Worm (Caenorhabditis elegans) whole organism, young adult: ENCODE data around the gene R10E8.1.

ENCODE experiments used
- B0035.1 ChIP-seq: sonication (generic microtip); optimal IDR thresholded peaks from 2 replicates; lab custom pipeline; 2016; ENCODE audit warnings: missing genetic modification characterization, mild to moderate bottlenecking, missing compliant biosample characterization, missing genotype, missing genetic modification reagents
- B0261.1 ChIP-seq: sonication (generic microtip); optimal IDR thresholded peaks from 2 replicates; lab custom pipeline; 2016; ENCODE audit warnings: mild to moderate bottlenecking, missing genetic modification characterization, moderate library complexity, missing compliant biosample characterization
- F10E7.11 ChIP-seq: sonication (generic microtip); optimal IDR thresholded peaks from 2 replicates; lab custom pipeline; 2017; ENCODE audit warnings: mild to moderate bottlenecking, missing genetic modification characterization, moderate library complexity, missing compliant biosample characterization
- F52B5.7 ChIP-seq: sonication (generic microtip); optimal IDR thresholded peaks from 2 replicates; lab custom pipeline; 2016; ENCODE audit warnings: mild to moderate bottlenecking, missing genetic modification characterization, missing compliant biosample characterization
- K12H6.12 ChIP-seq: fragments of 200-800 bp; sonication (Bioruptor generic); optimal IDR thresholded peaks from 2 replicates; lab custom pipeline; 2018; ENCODE audit warnings: mild to moderate bottlenecking, missing genetic modification characterization, missing compliant biosample characterization
- Y53F4B.3 ChIP-seq: fragments of 200-800 bp; sonication (Bioruptor generic); IDR thresholded peaks from 2 replicates; pipeline ENCODE4 v1.3.6; 2022; ENCODE audit warnings: missing genetic modification reagents, missing genetic modification characterization, missing compliant biosample characterization
- Y79H2A.3 ChIP-seq: fragments of 200-800 bp; sonication (Bioruptor generic); conservative IDR thresholded peaks from 2 replicates; pipeline ENCODE4 v1.3.6; 2022; ENCODE audit warnings: missing genetic modification reagents, missing genetic modification characterization, missing compliant biosample characterization
- ZK185.1 ChIP-seq: sonication (generic microtip); optimal IDR thresholded peaks from 2 replicates; lab custom pipeline; 2016; ENCODE audit warnings: mild to moderate bottlenecking, missing genetic modification characterization, missing compliant biosample characterization; ENCODE audit not compliant: poor library complexity, severe bottlenecking
- ama-1 ChIP-seq, 3 experiments: fragments of 150-350 bp in 1 of 3; sonication (generic microtip) in 2 of 3; optimal IDR thresholded peaks; 2 replicates each; lab custom pipeline; 2014 to 2018; ENCODE audit warnings: missing biosample characterization in 2 of 3, missing genetic modification characterization in 2 of 3, missing genetic modification reagents in 2 of 3
- aptf-2 ChIP-seq: fragments of 200-800 bp; sonication (Bioruptor generic); conservative IDR thresholded peaks from 2 replicates; pipeline ENCODE4 v1.3.6; 2022; ENCODE audit warnings: missing genetic modification reagents, missing genetic modification characterization, missing compliant biosample characterization
- attf-5 ChIP-seq: fragments of 200-800 bp; sonication (Bioruptor generic); optimal IDR thresholded peaks from 2 replicates; lab custom pipeline; 2018; ENCODE audit warnings: mild to moderate bottlenecking, missing genetic modification characterization, missing compliant biosample characterization
- bed-2 ChIP-seq: fragments of 200-800 bp; sonication (Bioruptor generic); IDR thresholded peaks from 2 replicates; pipeline ENCODE4 v1.3.6; 2022; ENCODE audit warnings: missing genetic modification reagents, missing genetic modification characterization, missing compliant biosample characterization
- ccch-3 ChIP-seq: fragments of 200-800 bp; sonication (Bioruptor generic); optimal IDR thresholded peaks from 2 replicates; lab custom pipeline; 2018; ENCODE audit warnings: mild to moderate bottlenecking, missing genetic modification characterization, missing compliant biosample characterization
- ceh-27 ChIP-seq: fragments of 200-800 bp; sonication (Bioruptor generic); optimal IDR thresholded peaks from 2 replicates; lab custom pipeline; 2018; ENCODE audit warnings: mild to moderate bottlenecking, missing genetic modification characterization, moderate library complexity, missing compliant biosample characterization
- ceh-91 ChIP-seq: fragments of 200-800 bp; sonication (Bioruptor generic); IDR thresholded peaks from 2 replicates; pipeline ENCODE4 v1.3.6; 2022; ENCODE audit warnings: missing genetic modification reagents, missing genetic modification characterization, missing compliant biosample characterization
- efl-1 ChIP-seq: fragments of 150-350 bp; optimal IDR thresholded peaks from 2 replicates; lab custom pipeline; 2014; ENCODE audit warnings: missing biosample characterization, missing genetic modification reagents, missing genetic modification characterization
- egl-44 ChIP-seq: fragments of 200-800 bp; sonication (Bioruptor generic); IDR thresholded peaks from 2 replicates; pipeline ENCODE4 v1.3.6; 2022; ENCODE audit warnings: missing genetic modification reagents, missing genetic modification characterization, missing compliant biosample characterization
- gei-17 ChIP-seq: fragments of 200-800 bp; sonication (Bioruptor generic); optimal IDR thresholded peaks from 2 replicates; lab custom pipeline; 2018; ENCODE audit warnings: mild to moderate bottlenecking, missing genetic modification characterization, missing compliant biosample characterization
- hlh-12 ChIP-seq: sonication (generic microtip); optimal IDR thresholded peaks from 2 replicates; lab custom pipeline; 2016; ENCODE audit warnings: missing genetic modification characterization, missing compliant biosample characterization
- hmg-20 ChIP-seq: fragments of 200-800 bp; sonication (Bioruptor generic); IDR thresholded peaks from 2 replicates; pipeline ENCODE4 v1.3.6; 2022; ENCODE audit warnings: missing genetic modification reagents, missing genetic modification characterization, missing compliant biosample characterization
- lin-35 ChIP-seq, 3 experiments: fragments of 150-350 bp in 2 of 3; sonication (generic microtip) in 1 of 3; optimal IDR thresholded peaks; 2 replicates each; lab custom pipeline; 2014 to 2018; ENCODE audit warnings: missing biosample characterization in 3 of 3, missing genetic modification characterization in 3 of 3, missing genetic modification reagents in 3 of 3
- lin-54 ChIP-seq: fragments of 200-800 bp; sonication (Bioruptor generic); optimal IDR thresholded peaks from 2 replicates; lab custom pipeline; 2018; ENCODE audit warnings: mild to moderate bottlenecking, missing genetic modification characterization, missing compliant biosample characterization
- lsl-1 ChIP-seq: fragments of 200-800 bp; sonication (Bioruptor generic); optimal IDR thresholded peaks from 2 replicates; lab custom pipeline; 2018; ENCODE audit warnings: mild to moderate bottlenecking, missing genetic modification characterization, moderate library complexity, missing compliant biosample characterization
- mcd-1 ChIP-seq: fragments of 200-800 bp; sonication (Bioruptor generic); IDR thresholded peaks from 2 replicates; pipeline ENCODE4 v1.3.6; 2022; ENCODE audit warnings: missing genetic modification reagents, missing genetic modification characterization, missing compliant biosample characterization
- nfya-1 ChIP-seq: sonication (generic microtip); optimal IDR thresholded peaks from 2 replicates; lab custom pipeline; 2017; ENCODE audit warnings: antibody characterized with exemption, missing compliant biosample characterization, missing genetic modification characterization, borderline replicate concordance; ENCODE audit not compliant: insufficient read depth
- nhr-27 ChIP-seq: fragments of 200-800 bp; sonication (Bioruptor generic); optimal IDR thresholded peaks from 2 replicates; lab custom pipeline; 2018; ENCODE audit warnings: mild to moderate bottlenecking, missing genetic modification characterization, moderate library complexity, missing compliant biosample characterization
- nhr-80 ChIP-seq: sonication (generic microtip); optimal IDR thresholded peaks from 2 replicates; lab custom pipeline; 2016; ENCODE audit warnings: missing genetic modification characterization, missing compliant biosample characterization
- pbrm-1 ChIP-seq: fragments of 200-800 bp; sonication (Bioruptor generic); IDR thresholded peaks from 2 replicates; pipeline ENCODE4 v1.3.6; 2022; ENCODE audit warnings: missing genetic modification reagents, missing genetic modification characterization, missing compliant biosample characterization
- repo-1 ChIP-seq: sonication (generic microtip); optimal IDR thresholded peaks from 2 replicates; lab custom pipeline; 2017; ENCODE audit warnings: mild to moderate bottlenecking, missing genetic modification characterization, missing compliant biosample characterization
- rpc-1 ChIP-seq, 2 experiments: fragments of 150-350 bp in 1 of 2; sonication (generic microtip) in 1 of 2; optimal IDR thresholded peaks; 2 replicates each; lab custom pipeline; 2014 to 2018; ENCODE audit warnings: missing biosample characterization in 1 of 2, missing genetic modification characterization in 1 of 2, missing genetic modification reagents in 1 of 2, missing genotype in 1 of 2
- sea-2 ChIP-seq: fragments of 200-800 bp; sonication (Bioruptor generic); IDR thresholded peaks from 2 replicates; pipeline ENCODE4 v1.3.6; 2022; ENCODE audit warnings: missing genetic modification characterization, missing compliant biosample characterization
- snpc-1.1 ChIP-seq: sonication (generic microtip); optimal IDR thresholded peaks from 2 replicates; lab custom pipeline; 2017; ENCODE audit warnings: missing genetic modification characterization, mild to moderate bottlenecking, missing compliant biosample characterization, antibody characterized with exemption, moderate library complexity, missing genotype, missing genetic modification reagents; ENCODE audit not compliant: insufficient read depth
- snpc-4 ChIP-seq, 5 experiments: fragments of 150-350 bp in 1 of 5; sonication (generic microtip) in 4 of 5; optimal IDR thresholded peaks; 2 replicates each; lab custom pipeline; 2014 to 2018; ENCODE audit warnings: missing genetic modification characterization in 5 of 5, missing biosample characterization in 3 of 5, antibody characterized with exemption in 2 of 5, mild to moderate bottlenecking in 2 of 5, missing compliant biosample characterization in 2 of 5, missing genotype in 2 of 5, moderate library complexity in 2 of 5, missing genetic modification reagents in 1 of 5
- unc-130 ChIP-seq: sonication (generic microtip); optimal IDR thresholded peaks from 2 replicates; lab custom pipeline; 2016; ENCODE audit warnings: missing genetic modification reagents, missing genetic modification characterization, missing compliant biosample characterization
- unc-62 ChIP-seq: fragments of 150-350 bp; optimal IDR thresholded peaks from 2 replicates; lab custom pipeline; 2014; ENCODE audit warnings: missing biosample characterization, missing genetic modification reagents, missing genetic modification characterization
- ztf-6 ChIP-seq: fragments of 200-800 bp; sonication (Bioruptor generic); IDR thresholded peaks from 2 replicates; pipeline ENCODE4 v1.3.6; 2022; ENCODE audit warnings: missing genetic modification reagents, missing genetic modification characterization, missing compliant biosample characterization

Gene R10E8.1

ce11 chrV:18253494-18253893, 1.3 kb upstream of the R10E8.1 start, which contains the start of gene R10E8.2:
Gene R10E8.2 (plus strand): TSS chrV:18253794.
- no peak for TF ChIP-seq lsl-1 (GFP tag; lab: Kevin White, UChicago)
- TF ChIP-seq K12H6.12 (tag; lab: Kevin White, UChicago), result no peak
- no peak for TF ChIP-seq lin-35 (GFP tag; optimal IDR thresholded peaks at IDR 0.05; lab: Kevin White, UChicago)
- no peak for TF ChIP-seq unc-130 (GFP tag; lab: Kevin White, UChicago)
- TF ChIP-seq mcd-1 (GFP tag; lab: Robert Waterston, UW), result no peak
- TF ChIP-seq Y53F4B.3, result no peak
- TF ChIP-seq hlh-12 (tag; lab: Kevin White, UChicago), result no peak
- no peak for TF ChIP-seq B0035.1 (tag; lab: Kevin White, UChicago)
- TF ChIP-seq F52B5.7 (tag; lab: Kevin White, UChicago), result no peak
- TF ChIP-seq snpc-1.1 (tag; lab: Kevin White, UChicago), result no peak
- no peak for TF ChIP-seq sea-2 (GFP tag; lab: Robert Waterston, UW)
- TF ChIP-seq ama-1 (optimal IDR thresholded peaks at IDR 0.05; lab: Kevin White, UChicago), result no peak
- no peak for TF ChIP-seq ama-1 (GFP tag; optimal IDR thresholded peaks at IDR 0.05; lab: Kevin White, UChicago)

- peak; percentile 31 for TF ChIP-seq nhr-80 (tag; lab: Kevin White, UChicago)
- TF ChIP-seq egl-44 (GFP tag; lab: Robert Waterston, UW), result no peak
- TF ChIP-seq attf-5 (GFP tag; lab: Kevin White, UChicago), result no peak
Observed at ce11 chrV:18246077-18246476, 6.1 kb downstream of the R10E8.1 start.

- TF ChIP-seq nhr-80 (tag; lab: Kevin White, UChicago) (peak; percentile 57), gei-17 (GFP tag; lab: Kevin White, UChicago) (no peak), ceh-27 (GFP tag; lab: Kevin White, UChicago) (no peak)
Observed at ce11 chrV:18244408-18244807, 7.8 kb downstream of the R10E8.1 start.

- no peak for TF ChIP-seq aptf-2 (GFP tag; lab: Robert Waterston, UW)
- no peak for TF ChIP-seq ccch-3 (GFP tag; lab: Kevin White, UChicago)
- TF ChIP-seq lin-54 (GFP tag; lab: Kevin White, UChicago), result no peak
- no peak for TF ChIP-seq snpc-4 (GFP tag; optimal IDR thresholded peaks at IDR 0.05; lab: Kevin White, UChicago)
- no peak for TF ChIP-seq snpc-4 (tag; optimal IDR thresholded peaks at IDR 0.05; lab: Kevin White, UChicago)
- TF ChIP-seq efl-1 (GFP tag; lab: Kevin White, UChicago), result no peak
- no peak for TF ChIP-seq lin-35 (GFP tag; optimal IDR thresholded peaks at IDR 0.05; lab: Kevin White, UChicago)
- no peak for TF ChIP-seq nfya-1 (tag; lab: Kevin White, UChicago)
- TF ChIP-seq unc-62 (GFP tag; lab: Kevin White, UChicago), result no peak
- no peak for TF ChIP-seq rpc-1 (optimal IDR thresholded peaks at IDR 0.05; lab: Kevin White, UChicago)
- TF ChIP-seq rpc-1 (tag; optimal IDR thresholded peaks at IDR 0.05; lab: Kevin White, UChicago), result no peak
- TF ChIP-seq Y79H2A.3 (GFP tag; lab: Robert Waterston, UW), result no peak
- TF ChIP-seq hmg-20, result no peak
- no peak for TF ChIP-seq ceh-91 (GFP tag; lab: Robert Waterston, UW)
- TF ChIP-seq ZK185.1 (tag; lab: Kevin White, UChicago), result no peak
- TF ChIP-seq nhr-27 (tag; lab: Kevin White, UChicago), result no peak
- TF ChIP-seq repo-1 (tag; lab: Kevin White, UChicago), result no peak
- no peak for TF ChIP-seq F10E7.11
- no peak for TF ChIP-seq B0261.1 (tag; lab: Kevin White, UChicago)
- TF ChIP-seq bed-2 (GFP tag; lab: Robert Waterston, UW), result no peak
- TF ChIP-seq ztf-6, result no peak
- TF ChIP-seq pbrm-1 (GFP tag; lab: Robert Waterston, UW), result no peak
Observed at ce11 chrV:18243227-18243626, 9.0 kb downstream of the R10E8.1 start.
